Worm (Caenorhabditis elegans): ENCODE results near the gene fipr-29.

The fipr-29 gene

DNA sequence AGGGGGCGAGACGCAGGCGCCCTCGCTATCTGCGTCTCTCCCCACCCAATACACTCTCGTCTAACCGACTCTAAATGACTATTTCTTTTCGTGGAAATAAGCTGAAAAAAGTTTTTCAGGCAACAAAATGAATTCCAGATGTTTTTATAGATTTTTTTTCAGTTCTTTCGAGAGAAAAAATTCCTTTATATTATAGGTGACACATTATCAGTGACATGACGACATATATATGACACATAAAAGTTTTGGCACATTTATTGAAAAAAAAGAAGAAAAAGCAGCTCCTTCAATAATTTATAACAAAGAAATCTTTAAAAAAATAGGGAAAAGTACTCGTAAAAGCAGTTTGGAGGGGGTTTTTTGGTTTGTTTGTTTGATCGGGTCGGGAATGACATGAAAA is at the start of gene fipr-29:
TSS of gene fipr-29 (minus strand) at position 101 of the 400 bp plus-strand sequence.
- TF ChIP-seq unc-62 (GFP tag; optimal IDR thresholded peaks at IDR 0.05), result no peak

DNA sequence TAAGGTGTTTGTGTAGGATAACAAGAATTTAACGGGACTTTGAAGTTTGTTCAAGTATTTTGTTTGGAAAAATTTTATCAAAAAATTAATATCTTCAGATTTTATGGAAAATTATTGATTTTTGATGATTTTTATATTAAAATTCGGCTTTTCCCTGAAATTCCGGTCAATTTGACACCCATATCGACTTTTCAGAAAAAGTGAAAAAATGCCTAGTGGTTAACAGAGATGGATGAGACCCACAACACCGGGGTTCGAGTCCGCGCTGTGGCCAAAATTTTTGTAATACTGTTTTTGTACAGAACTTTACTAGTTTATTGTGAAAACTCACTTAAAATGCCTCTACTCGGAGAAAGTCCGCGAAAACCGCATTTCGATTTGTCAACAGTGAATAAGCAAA is 49.4 kb upstream of the fipr-29 start:
- no peak for TF ChIP-seq unc-62 (GFP tag; optimal IDR thresholded peaks at IDR 0.05)

DNA sequence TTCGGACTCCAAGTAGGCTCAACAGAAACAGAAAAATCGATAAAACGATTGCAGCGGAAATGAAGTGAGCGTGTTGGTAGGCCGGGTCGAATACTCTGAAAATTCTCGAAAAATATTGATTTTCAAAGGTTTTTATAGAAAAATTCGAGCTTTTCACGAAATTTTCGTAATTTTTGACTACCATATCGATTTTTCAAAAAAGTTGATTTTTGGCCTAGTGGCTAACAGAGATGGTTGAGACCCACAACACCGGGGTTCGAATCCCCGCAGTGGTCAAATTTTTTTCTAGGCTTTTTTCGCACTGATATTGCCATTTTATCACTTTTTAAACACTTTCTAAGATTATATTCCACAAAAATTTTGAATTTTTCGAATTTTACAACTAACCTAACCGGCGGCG is 48.6 kb upstream of the fipr-29 start:
- no peak for TF ChIP-seq unc-62 (GFP tag; optimal IDR thresholded peaks at IDR 0.05)

DNA sequence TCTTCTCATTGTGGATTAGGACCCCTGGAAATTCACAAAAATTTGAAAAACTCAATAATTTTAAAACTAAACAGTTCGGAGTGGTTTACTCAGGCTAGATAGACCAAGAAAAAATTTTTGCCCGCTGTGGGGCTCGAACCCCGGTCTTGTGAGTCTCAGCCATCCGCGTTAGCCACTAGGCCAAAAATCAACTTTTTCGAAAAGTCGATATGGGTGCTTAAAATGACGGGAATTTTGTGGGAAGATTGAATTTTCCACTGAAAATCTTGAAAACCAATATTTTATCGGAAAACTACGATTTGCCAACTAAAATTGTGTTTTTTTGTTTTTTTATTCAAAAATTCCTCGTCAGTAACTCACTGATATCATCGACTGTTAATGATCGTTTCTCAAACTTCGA is 47.4 kb upstream of the fipr-29 start:
- TF ChIP-seq unc-62 (GFP tag; optimal IDR thresholded peaks at IDR 0.05), result no peak

ce11 chrIII:3106301-3106700 is 46.1 kb upstream of the fipr-29 start:
- no peak for TF ChIP-seq unc-62 (GFP tag; optimal IDR thresholded peaks at IDR 0.05)

DNA sequence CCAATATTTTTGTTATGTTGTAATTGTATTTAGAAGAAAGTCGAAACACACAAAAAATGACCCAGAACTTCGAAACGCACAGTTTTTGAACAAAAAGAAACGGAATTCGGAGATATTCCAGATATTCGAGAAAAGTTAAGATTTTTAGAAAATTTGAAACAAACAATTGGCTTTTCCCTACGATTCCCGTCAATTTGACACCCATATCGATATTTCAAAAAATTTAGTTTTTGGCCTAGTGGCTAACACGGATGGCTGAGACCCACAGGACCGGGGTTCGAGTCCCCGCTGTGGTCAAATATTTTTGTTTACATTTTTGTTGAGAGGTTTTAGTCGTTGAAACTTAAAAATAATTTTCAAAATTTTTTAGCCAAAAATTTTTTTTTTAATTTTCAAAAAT is 45.0 kb upstream of the fipr-29 start:
- no peak for TF ChIP-seq unc-62 (GFP tag; optimal IDR thresholded peaks at IDR 0.05)

DNA sequence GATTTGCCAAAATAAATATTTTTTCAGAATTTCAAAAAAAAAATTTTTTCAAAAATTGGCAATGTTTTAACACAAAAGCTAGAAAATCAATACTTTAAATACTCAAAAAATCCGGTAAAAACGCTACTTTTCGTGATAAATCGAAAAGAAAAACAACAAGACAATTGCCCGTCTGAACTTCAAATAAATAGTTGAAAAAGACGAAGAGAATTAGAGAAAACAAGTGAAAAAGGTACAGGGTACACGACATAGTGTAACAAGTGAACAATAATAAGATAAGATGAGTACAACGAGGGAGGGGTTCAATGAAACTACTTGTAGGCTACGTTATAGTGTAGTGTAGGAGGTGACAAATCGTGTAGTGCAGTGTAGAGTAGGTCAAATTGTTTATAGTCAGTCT is 44.4 kb upstream of the fipr-29 start:
- no peak for TF ChIP-seq unc-62 (GFP tag; optimal IDR thresholded peaks at IDR 0.05)

- no peak for TF ChIP-seq unc-62 (GFP tag; optimal IDR thresholded peaks at IDR 0.05)
Measured at ce11 chrIII:3103905-3104360, 43.8 kb upstream of the fipr-29 start, which contains the start of gene Y53G8B.2. TSS of gene Y53G8B.2 (minus strand) at chrIII:3103955.

ce11 chrIII:3100593-3101270 is 40.6 kb upstream of the fipr-29 start:
- TF ChIP-seq unc-62 (GFP tag; optimal IDR thresholded peaks at IDR 0.05), result no peak

DNA sequence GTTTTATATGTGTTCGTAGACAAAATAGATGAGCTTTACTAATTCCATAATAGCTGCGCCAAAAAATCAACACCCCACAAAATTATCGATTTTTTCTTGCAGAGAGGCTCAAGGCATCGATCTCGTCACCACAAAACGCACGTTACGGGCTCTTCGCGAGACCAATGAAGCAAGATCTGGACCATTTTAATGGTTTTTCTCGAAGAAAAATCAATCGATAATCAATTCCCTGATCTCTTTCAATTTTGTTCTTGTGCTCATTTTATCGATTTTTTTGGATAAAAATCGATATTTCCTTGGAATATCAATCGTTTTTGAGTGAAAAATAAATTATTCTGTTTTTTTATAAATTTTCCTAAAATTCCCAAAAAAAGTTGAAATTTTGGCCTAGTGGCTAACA is 40.0 kb upstream of the fipr-29 start:
- no peak for TF ChIP-seq unc-62 (GFP tag; optimal IDR thresholded peaks at IDR 0.05)

DNA sequence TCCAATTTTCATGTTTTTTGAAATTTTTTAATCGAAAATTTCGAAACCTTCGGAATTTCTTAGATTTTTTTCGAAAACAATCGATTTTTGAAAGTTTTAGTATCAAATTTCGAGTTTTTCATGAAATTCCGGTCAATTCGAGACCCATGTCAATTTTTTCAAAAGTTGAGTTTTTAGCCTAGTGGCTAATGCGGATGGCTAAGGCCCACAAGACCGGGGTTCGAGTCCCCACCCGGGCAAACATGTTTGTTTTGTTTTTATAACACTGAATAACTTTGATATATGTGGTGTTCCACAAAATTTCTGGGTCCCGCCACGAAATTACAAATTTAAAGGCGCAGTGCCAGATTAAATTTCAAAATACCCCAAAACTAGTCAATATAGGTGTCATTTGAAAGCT is 39.2 kb upstream of the fipr-29 start:
- TF ChIP-seq unc-62 (GFP tag; optimal IDR thresholded peaks at IDR 0.05), result no peak

- no peak for TF ChIP-seq unc-62 (GFP tag; optimal IDR thresholded peaks at IDR 0.05)
Measured at ce11 chrIII:3096091-3096490, 35.9 kb upstream of the fipr-29 start.

DNA sequence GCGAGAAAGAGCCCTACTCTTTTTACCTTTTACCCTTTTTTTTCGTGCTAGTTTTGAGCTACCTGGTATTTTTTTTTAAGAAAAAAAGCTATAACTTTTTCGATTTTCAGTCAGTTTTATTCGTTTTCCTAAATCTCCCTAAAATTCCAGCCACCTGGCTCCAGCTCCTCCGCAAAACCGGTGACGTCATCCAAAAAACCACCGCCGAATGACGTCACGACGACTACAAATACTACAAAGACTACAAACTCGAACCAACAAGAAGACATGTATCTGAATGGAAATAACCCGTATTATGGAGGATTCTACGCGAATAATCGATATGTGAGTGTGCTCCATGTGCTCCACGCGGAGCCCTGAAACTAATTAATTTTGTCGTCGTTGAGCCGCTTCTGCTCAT is 34.5 kb upstream of the fipr-29 start:
- no peak for TF ChIP-seq unc-62 (GFP tag; optimal IDR thresholded peaks at IDR 0.05)

ce11 chrIII:3091572-3091971 is 31.4 kb upstream of the fipr-29 start, which contains the start of gene ccep-135:
TSS of gene ccep-135 (plus strand) at chrIII:3091872.
- no peak for TF ChIP-seq unc-62 (GFP tag; optimal IDR thresholded peaks at IDR 0.05)

- TF ChIP-seq unc-62 (GFP tag; optimal IDR thresholded peaks at IDR 0.05), result no peak
Measured at ce11 chrIII:3086471-3086870, 26.3 kb upstream of the fipr-29 start, which contains the start of gene sft-1. TSS of gene sft-1 (plus strand) at chrIII:3086671.

- TF ChIP-seq unc-62 (GFP tag; optimal IDR thresholded peaks at IDR 0.05), result no peak
Measured at ce11 chrIII:3070026-3070573, 9.9 kb upstream of the fipr-29 start, which contains the start of gene H06I04.3. TSS of gene H06I04.3 (plus strand) at chrIII:3070523.

ce11 chrIII:3069101-3069500 is 8.9 kb upstream of the fipr-29 start:
- TF ChIP-seq unc-62 (GFP tag; optimal IDR thresholded peaks at IDR 0.05), result no peak

Data from whole organism, dauer.